Worm (Caenorhabditis elegans) whole organism, L4/young adult: ENCODE results near the gene msp-81.

ENCODE experiments used
- dao-5 ChIP-seq: sonication (generic microtip); optimal IDR thresholded peaks from 2 replicates; lab custom pipeline; 2016; ENCODE audit warnings: missing genotype, missing genetic modification characterization, moderate library complexity, missing compliant biosample characterization
- him-1 ChIP-seq: sonication (generic microtip); optimal IDR thresholded peaks from 2 replicates; lab custom pipeline; 2016; ENCODE audit warnings: missing genotype, missing genetic modification reagents, missing genetic modification characterization, missing compliant biosample characterization

- no peak for TF ChIP-seq him-1
- TF ChIP-seq dao-5 (tag; lab: Kevin White, UChicago) = no peak
These were observed 34.8 kb downstream of the msp-81 start for ce11 chrIV:9801418-9801817.
